Fruit fly (Drosophila melanogaster) whole organism, embryonic: Measurements from ENCODE around the gene CG5377.

Experiments
- Ada2b ChIP-seq: fragments of 200-800 bp; sonication (Bioruptor generic); IDR thresholded peaks from 2 replicates; pipeline ENCODE4 v1.3.6; 2022; ENCODE audit warnings: missing biosample characterization, missing genetic modification characterization
- CG11560 ChIP-seq: fragments of 200-800 bp; sonication (Bioruptor generic); IDR thresholded peaks from 3 replicates; pipeline ENCODE4 v1.3.6; 2022; ENCODE audit warnings: missing biosample characterization, missing genetic modification characterization
- CG11695 ChIP-seq: fragments of 200-800 bp; sonication (Bioruptor generic); IDR thresholded peaks from 3 replicates; pipeline ENCODE4 v1.3.6; 2022; ENCODE audit warnings: missing biosample characterization, missing genetic modification characterization
- CG12104 ChIP-seq: fragments of 200-800 bp; sonication (Bioruptor generic); optimal IDR thresholded peaks from 3 replicates; lab custom pipeline; 2016; ENCODE audit warnings: missing biosample characterization, missing genetic modification characterization
- CG1233 ChIP-seq: fragments of 200-800 bp; sonication (Bioruptor generic); optimal IDR thresholded peaks from 4 replicates; lab custom pipeline; 2018; ENCODE audit warnings: missing biosample characterization, mild to moderate bottlenecking, missing genetic modification characterization
- CG14441 ChIP-seq: fragments of 200-800 bp; sonication (Bioruptor generic); IDR thresholded peaks from 2 replicates; pipeline ENCODE4 v1.3.6; 2022; ENCODE audit warnings: missing biosample characterization, missing genetic modification characterization
- CG16815 ChIP-seq: fragments of 200-800 bp; sonication (Bioruptor generic); optimal IDR thresholded peaks from 3 replicates; lab custom pipeline; 2017; ENCODE audit warnings: missing biosample characterization, mild to moderate bottlenecking, missing genetic modification characterization
- CG17328 ChIP-seq: fragments of 200-800 bp; sonication (Bioruptor generic); IDR thresholded peaks from 2 replicates; pipeline ENCODE4 v1.3.6; 2022; ENCODE audit warnings: missing biosample characterization, missing genetic modification characterization
- CG17361 ChIP-seq: fragments of 200-800 bp; sonication (Bioruptor generic); IDR thresholded peaks from 3 replicates; pipeline ENCODE4 v1.3.6; 2022; ENCODE audit warnings: missing biosample characterization, missing genetic modification characterization
- CG17802 ChIP-seq: fragments of 200-800 bp; sonication (Bioruptor generic); optimal IDR thresholded peaks from 2 replicates; lab custom pipeline; 2018; ENCODE audit warnings: missing biosample characterization, mild to moderate bottlenecking, missing genetic modification characterization, moderate library complexity
- CG18599 ChIP-seq: fragments of 200-800 bp; sonication (Bioruptor generic); optimal IDR thresholded peaks from 3 replicates; lab custom pipeline; 2017; ENCODE audit warnings: missing biosample characterization, missing genetic modification characterization, mild to moderate bottlenecking, moderate library complexity, missing genetic modification reagents
- CG2712 ChIP-seq: fragments of 200-800 bp; optimal IDR thresholded peaks from 3 replicates; lab custom pipeline; 2019; ENCODE audit warnings: missing biosample characterization, mild to moderate bottlenecking, missing genetic modification characterization, moderate library complexity
- CG30020 ChIP-seq: fragments of 200-800 bp; optimal IDR thresholded peaks from 2 replicates; lab custom pipeline; 2019; ENCODE audit warnings: missing biosample characterization, mild to moderate bottlenecking, missing genetic modification characterization, moderate library complexity
- CG30403 ChIP-seq: fragments of 200-800 bp; sonication (Bioruptor generic); optimal IDR thresholded peaks from 3 replicates; lab custom pipeline; 2016; ENCODE audit warnings: missing biosample characterization, missing genetic modification characterization
- CG31441 ChIP-seq: fragments of 200-800 bp; sonication (Bioruptor generic); IDR thresholded peaks from 2 replicates; pipeline ENCODE4 v1.3.6; 2022; ENCODE audit warnings: missing biosample characterization, missing genetic modification characterization
- CG33557 ChIP-seq: fragments of 200-800 bp; sonication (Bioruptor generic); optimal IDR thresholded peaks from 2 replicates; lab custom pipeline; 2019; ENCODE audit warnings: missing biosample characterization, mild to moderate bottlenecking, missing genetic modification characterization, moderate library complexity
- CG34376 ChIP-seq: fragments of 200-800 bp; sonication (Bioruptor generic); optimal IDR thresholded peaks from 2 replicates; lab custom pipeline; 2018; ENCODE audit warnings: missing biosample characterization, mild to moderate bottlenecking, missing genetic modification characterization
- CG7556 ChIP-seq: fragments of 200-800 bp; sonication (Bioruptor generic); optimal IDR thresholded peaks from 2 replicates; lab custom pipeline; 2017; ENCODE audit warnings: missing biosample characterization, mild to moderate bottlenecking, missing genetic modification characterization
- CG7839 ChIP-seq: fragments of 200-800 bp; sonication (Bioruptor generic); optimal IDR thresholded peaks from 3 replicates; lab custom pipeline; 2018; ENCODE audit warnings: missing biosample characterization, mild to moderate bottlenecking, missing genetic modification characterization, moderate library complexity
- CG8290 ChIP-seq, 3 experiments: fragments of 200-800 bp; sonication (Bioruptor generic); optimal IDR thresholded peaks; 2 replicates each; lab custom pipeline; 2016 to 2019; ENCODE audit warnings: missing biosample characterization in 3 of 3, missing genetic modification characterization in 3 of 3, mild to moderate bottlenecking in 2 of 3, moderate library complexity in 1 of 3
- CoRest ChIP-seq: fragments of 200-800 bp; sonication (Bioruptor generic); optimal IDR thresholded peaks from 3 replicates; lab custom pipeline; 2018; ENCODE audit warnings: missing biosample characterization, mild to moderate bottlenecking, missing genetic modification characterization, moderate library complexity
- Ets65A ChIP-seq: fragments of 200-800 bp; sonication (Bioruptor generic); peaks from one replicate; lab custom pipeline; 2016; ENCODE audit warnings: missing biosample characterization, missing genetic modification characterization
- Fer3 ChIP-seq: fragments of 200-800 bp; sonication (Bioruptor generic); optimal IDR thresholded peaks from 2 replicates; lab custom pipeline; 2018; ENCODE audit warnings: missing biosample characterization, mild to moderate bottlenecking, missing genetic modification characterization, moderate library complexity
- HHEX ChIP-seq: fragments of 200-800 bp; sonication (Bioruptor generic); optimal IDR thresholded peaks from 3 replicates; lab custom pipeline; 2017; ENCODE audit warnings: missing biosample characterization, mild to moderate bottlenecking, missing genetic modification characterization, missing genetic modification reagents
- Hr51 ChIP-seq, 2 experiments: fragments of 200-800 bp; sonication (Bioruptor generic); optimal IDR thresholded peaks; 2 replicates in 1 of 2; 3 replicates in 1 of 2; lab custom pipeline; 2016 to 2018; ENCODE audit warnings: missing biosample characterization in 2 of 2, missing genetic modification characterization in 2 of 2, mild to moderate bottlenecking in 1 of 2, moderate library complexity in 1 of 2
- Lhr ChIP-seq: fragments of 200-800 bp; sonication (Bioruptor generic); optimal IDR thresholded peaks from 3 replicates; lab custom pipeline; 2017; ENCODE audit warnings: mild to moderate bottlenecking, missing biosample characterization, missing genetic modification reagents, missing genetic modification characterization
- Oli ChIP-seq: fragments of 200-800 bp; sonication (Bioruptor generic); optimal IDR thresholded peaks from 2 replicates; lab custom pipeline; 2018; ENCODE audit warnings: missing biosample characterization, mild to moderate bottlenecking, missing genetic modification characterization, moderate library complexity
- PHDP ChIP-seq: fragments of 200-800 bp; sonication (Bioruptor generic); optimal IDR thresholded peaks from 3 replicates; lab custom pipeline; 2018; ENCODE audit warnings: missing biosample characterization, mild to moderate bottlenecking, missing genetic modification characterization, moderate library complexity
- Pdp1 ChIP-seq, 2 experiments: fragments of 200-800 bp; sonication (Bioruptor generic); optimal IDR thresholded peaks; 3 replicates each; lab custom pipeline; 2016; ENCODE audit warnings: missing biosample characterization in 2 of 2, missing genetic modification characterization in 2 of 2, mild to moderate bottlenecking in 1 of 2, moderate library complexity in 1 of 2
- Xbp1 ChIP-seq: fragments of 200-800 bp; sonication (Bioruptor generic); optimal IDR thresholded peaks from 3 replicates; lab custom pipeline; 2016; ENCODE audit warnings: missing biosample characterization, mild to moderate bottlenecking, missing genetic modification characterization
- fd3F ChIP-seq: fragments of 200-800 bp; sonication (Bioruptor generic); optimal IDR thresholded peaks from 2 replicates; lab custom pipeline; 2018; ENCODE audit warnings: missing biosample characterization, mild to moderate bottlenecking, missing genetic modification characterization, moderate library complexity
- gfzf ChIP-seq: fragments of 200-800 bp; sonication (Bioruptor generic); optimal IDR thresholded peaks from 2 replicates; lab custom pipeline; 2016; ENCODE audit warnings: missing biosample characterization, mild to moderate bottlenecking, missing genetic modification characterization, moderate library complexity
- lilli ChIP-seq: fragments of 200-800 bp; sonication (Bioruptor generic); optimal IDR thresholded peaks from 3 replicates; lab custom pipeline; 2016; ENCODE audit warnings: missing biosample characterization, missing genetic modification characterization
- pb ChIP-seq: fragments of 200-800 bp; sonication (Bioruptor generic); optimal IDR thresholded peaks from 3 replicates; lab custom pipeline; 2016; ENCODE audit warnings: missing biosample characterization, missing genetic modification characterization
- stwl ChIP-seq: fragments of 200-800 bp; sonication (Bioruptor generic); optimal IDR thresholded peaks from 3 replicates; lab custom pipeline; 2018; ENCODE audit warnings: missing biosample characterization, mild to moderate bottlenecking, missing genetic modification characterization, moderate library complexity
- wor ChIP-seq: fragments of 200-800 bp; sonication (Bioruptor generic); IDR thresholded peaks from 2 replicates; pipeline ENCODE4 v1.3.6; 2022; ENCODE audit warnings: missing biosample characterization, missing genetic modification characterization
- z ChIP-seq: fragments of 200-800 bp; sonication (Bioruptor generic); IDR thresholded peaks from 3 replicates; pipeline ENCODE4 v1.3.6; 2022; ENCODE audit warnings: missing biosample characterization, missing genetic modification characterization

CG5377 gene

dm6 chr3R:22455335-22455985 lies 12.5 kb downstream of the CG5377 start (continued):
- TF ChIP-seq CG11560 (tag; lab: Robert Waterston, UW) (no peak), lilli (GFP tag; lab: Kevin White, UChicago) (no peak), CG7839 (tag; lab: Kevin White, UChicago) (peak; percentile 37), CG30020 (tag; lab: Kevin White, UChicago) (no peak), CG30403 (GFP tag; lab: Kevin White, UChicago) (peak; percentile 32), fd3F (GFP tag; lab: Kevin White, UChicago) (no peak), CG2712 (peak; percentile 4), Ets65A (GFP tag; lab: Kevin White, UChicago) (peak; percentile 90), CG8290 (GFP tag; optimal IDR thresholded peaks at IDR 0.05; lab: Kevin White, UChicago) (no peak), CG8290 (tag; optimal IDR thresholded peaks at IDR 0.05; lab: Kevin White, UChicago) (no peak), CG12104 (GFP tag; lab: Kevin White, UChicago) (no peak), CG7556 (GFP tag; lab: Kevin White, UChicago) (peak; percentile 25), Xbp1 (GFP tag; lab: Kevin White, UChicago) (no peak), Fer3 (tag; lab: Kevin White, UChicago) (no peak), Ada2b (GFP tag; lab: Robert Waterston, UW) (0 out of 2 replicates have a peak, but pooled peaks have one; percentile 6), Lhr (GFP tag; lab: Kevin White, UChicago) (no peak), wor (GFP tag; lab: Robert Waterston, UW) (no peak), CG18599 (GFP tag; lab: Kevin White, UChicago) (peak; percentile 9), Hr51 (GFP tag; optimal IDR thresholded peaks at IDR 0.05; lab: Kevin White, UChicago) (peak in 1 of 2 experiments; percentile 2), CG31441 (0 out of 2 replicates have a peak, but pooled peaks have one; percentile 26), CG34376 (GFP tag; lab: Kevin White, UChicago) (peak; percentile 84), CG1233 (GFP tag; lab: Kevin White, UChicago) (no peak), pb (GFP tag; lab: Kevin White, UChicago) (no peak), z (GFP tag; lab: Robert Waterston, UW) (no peak), CG17802 (tag; lab: Kevin White, UChicago) (no peak), stwl (tag; lab: Kevin White, UChicago) (no peak), CG33557 (GFP tag; lab: Kevin White, UChicago) (no peak), CG11695 (GFP tag; lab: Robert Waterston, UW) (0 out of 3 replicates have a peak, but pooled peaks have one; percentile 40), Pdp1 (GFP tag; optimal IDR thresholded peaks at IDR 0.05; lab: Kevin White, UChicago) (peak in 1 of 2 experiments; percentile 3), CG16815 (peak; percentile 6), CG17361 (GFP tag; lab: Robert Waterston, UW) (peak; percentile 55; the same call in 2 of the 3 replicates), PHDP (tag; lab: Kevin White, UChicago) (no peak), Oli (tag; lab: Kevin White, UChicago) (peak; percentile 34), CoRest (peak; percentile 14), CG14441 (GFP tag; lab: Robert Waterston, UW) (peak; percentile 15; the same call in 1 of the 2 replicates), gfzf (no peak), CG17328 (GFP tag; lab: Robert Waterston, UW) (no peak), HHEX (GFP tag; lab: Kevin White, UChicago) (no peak)
